Worm (Caenorhabditis elegans): ENCODE measurements around the gene mab-9.

Gene mab-9

DNA sequence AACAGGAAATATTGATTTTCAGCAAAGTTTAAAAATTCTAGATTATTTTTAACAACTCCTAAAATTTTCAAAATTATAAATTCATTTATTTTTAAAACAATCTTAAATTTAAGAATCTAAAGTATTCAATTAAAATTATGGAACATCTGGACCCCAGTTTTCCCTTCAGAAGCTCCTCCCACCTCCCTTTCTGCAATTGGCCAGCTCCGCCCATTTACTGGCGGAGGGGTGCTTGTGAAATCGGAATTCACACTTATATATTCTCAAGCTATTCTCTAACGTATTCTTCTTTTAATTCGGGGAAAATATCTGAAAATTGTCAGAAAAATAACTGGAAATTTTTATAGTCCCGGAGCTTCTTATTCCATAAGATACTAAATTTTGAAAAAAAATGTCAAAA lies at the start of gene mab-9:
Gene mab-9, plus strand, starts transcription at position 260 of the 400 bp plus-strand sequence.
- TF ChIP-seq unc-55 (GFP tag; optimal IDR thresholded peaks at IDR 0.05) = peak; percentile 25
- no peak for TF ChIP-seq crh-2 (tag; optimal IDR thresholded peaks at IDR 0.05)
- no peak for TF ChIP-seq unc-39 (tag; optimal IDR thresholded peaks at IDR 0.05)
- TF ChIP-seq nhr-129 (tag; optimal IDR thresholded peaks at IDR 0.05) = no peak
- no peak for TF ChIP-seq sma-3 (GFP tag; optimal IDR thresholded peaks at IDR 0.05)
- no peak for TF ChIP-seq egl-27 (tag; optimal IDR thresholded peaks at IDR 0.05)
- TF ChIP-seq elt-3 (tag; optimal IDR thresholded peaks at IDR 0.05) = no peak
- TF ChIP-seq mdl-1 (tag; optimal IDR thresholded peaks at IDR 0.05) = no peak

DNA sequence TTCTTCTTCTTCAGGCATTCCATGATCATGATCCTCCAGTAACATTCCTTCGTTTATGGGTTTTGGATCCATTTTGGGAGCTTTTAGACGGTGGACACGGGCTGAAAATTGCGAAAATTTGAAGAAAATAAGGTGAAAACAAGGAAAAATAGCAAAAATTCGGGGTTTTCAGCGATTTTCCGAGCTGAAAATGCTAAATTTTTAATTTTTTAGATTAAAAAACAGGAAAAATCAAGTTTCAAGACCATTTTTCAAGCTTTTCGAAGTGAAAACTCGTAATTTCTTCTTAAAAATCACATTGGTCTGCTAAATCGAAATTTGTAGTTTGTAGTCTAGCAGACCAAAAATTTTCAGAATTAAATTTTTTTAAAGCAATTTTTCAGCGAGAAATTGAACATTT lies 48.6 kb upstream of the mab-9 start, which contains the start of gene nfyb-1:
Gene nfyb-1, minus strand, starts transcription at position 101 of the 400 bp plus-strand sequence.
- no peak for TF ChIP-seq nhr-6 (tag; optimal IDR thresholded peaks at IDR 0.05)
- TF ChIP-seq zag-1 (tag; optimal IDR thresholded peaks at IDR 0.05) = no peak

DNA sequence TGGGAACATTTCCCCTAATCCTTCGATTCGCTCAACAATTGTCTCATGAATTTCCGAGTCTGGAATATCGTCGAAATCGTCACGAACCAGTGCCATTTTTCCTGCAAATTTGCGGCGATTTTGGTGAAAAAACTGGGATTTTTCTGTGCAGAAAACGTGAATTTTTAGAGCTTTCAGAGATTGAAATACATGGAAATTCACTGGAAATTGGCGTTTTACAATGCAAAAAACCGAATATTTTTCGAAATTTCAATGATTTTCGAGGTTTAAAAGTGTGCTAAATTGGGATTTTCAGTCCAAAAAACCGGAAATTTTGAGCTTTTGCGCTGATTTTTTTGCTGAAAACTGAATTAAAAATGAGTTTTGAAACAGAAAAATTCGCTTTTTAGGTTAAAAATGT lies 45.4 kb upstream of the mab-9 start, which contains the start of gene tomm-22:
Gene tomm-22, minus strand, starts transcription at position 101 of the 400 bp plus-strand sequence.
- no peak for TF ChIP-seq ceh-16 (tag; optimal IDR thresholded peaks at IDR 0.05)
- TF ChIP-seq aly-2 (tag; optimal IDR thresholded peaks at IDR 0.05) = no peak
- TF ChIP-seq alr-1 (tag; optimal IDR thresholded peaks at IDR 0.05) = no peak
- no peak for TF ChIP-seq nhr-23 (tag; optimal IDR thresholded peaks at IDR 0.05)
- no peak for TF ChIP-seq mbf-1 (tag; optimal IDR thresholded peaks at IDR 0.05)
- no peak for TF ChIP-seq Y55F3AM.14 (GFP tag; optimal IDR thresholded peaks at IDR 0.05)
- no peak for TF ChIP-seq ztf-4 (tag; optimal IDR thresholded peaks at IDR 0.05)
- TF ChIP-seq lsy-2 (tag; optimal IDR thresholded peaks at IDR 0.05) = no peak
- TF ChIP-seq ZK546.5 (tag; optimal IDR thresholded peaks at IDR 0.05) = no peak
- TF ChIP-seq sem-4 (tag; optimal IDR thresholded peaks at IDR 0.05) = no peak
- no peak for TF ChIP-seq nhr-25 (tag; optimal IDR thresholded peaks at IDR 0.05)
- TF ChIP-seq elt-1 (tag; optimal IDR thresholded peaks at IDR 0.05) = no peak
- no peak for TF ChIP-seq peb-1 (tag; optimal IDR thresholded peaks at IDR 0.05)
- no peak for TF ChIP-seq C34F6.9 (tag; optimal IDR thresholded peaks at IDR 0.05)
- TF ChIP-seq unc-62 (GFP tag; optimal IDR thresholded peaks at IDR 0.05) = no peak
- no peak for TF ChIP-seq zag-1 (tag; optimal IDR thresholded peaks at IDR 0.05)
- no peak for TF ChIP-seq gmeb-1 (tag; optimal IDR thresholded peaks at IDR 0.05)
- no peak for TF ChIP-seq F13H6.1 (tag; optimal IDR thresholded peaks at IDR 0.05)
- no peak for TF ChIP-seq nhr-10 (tag; optimal IDR thresholded peaks at IDR 0.05)

DNA sequence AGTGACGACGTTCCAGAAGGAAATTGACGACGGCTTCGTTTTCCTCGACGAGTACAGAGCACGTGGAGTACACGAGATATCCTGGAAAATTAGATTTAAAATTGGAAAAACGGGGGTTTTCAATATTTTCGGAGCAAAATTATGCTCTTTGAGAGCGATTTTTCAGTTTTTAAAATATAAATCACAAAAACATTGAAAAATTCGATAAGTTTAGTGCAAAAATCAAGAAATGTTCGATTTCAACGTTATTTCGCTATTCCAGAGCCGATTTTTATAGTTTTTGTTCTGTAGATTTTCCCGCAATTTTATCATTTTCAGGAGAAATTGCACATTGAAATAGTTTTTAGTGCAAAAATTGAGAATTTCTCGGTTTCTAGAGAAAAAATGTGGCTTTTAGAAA lies 42.6 kb upstream of the mab-9 start, which contains the start of gene W07E6.5:
Gene W07E6.5, plus strand, starts transcription at position 301 of the 400 bp plus-strand sequence.
- no peak for TF ChIP-seq peb-1 (tag; optimal IDR thresholded peaks at IDR 0.05)
- no peak for TF ChIP-seq crh-2 (tag; optimal IDR thresholded peaks at IDR 0.05)
- TF ChIP-seq nhr-6 (tag; optimal IDR thresholded peaks at IDR 0.05) = no peak
- TF ChIP-seq fos-1 (tag; optimal IDR thresholded peaks at IDR 0.05) = no peak
- TF ChIP-seq C34F6.9 (tag; optimal IDR thresholded peaks at IDR 0.05) = no peak
- no peak for TF ChIP-seq nhr-12 (tag; optimal IDR thresholded peaks at IDR 0.05)
- TF ChIP-seq ZK546.5 (tag; optimal IDR thresholded peaks at IDR 0.05) = no peak
- no peak for TF ChIP-seq gmeb-1 (tag; optimal IDR thresholded peaks at IDR 0.05)
- no peak for TF ChIP-seq Y55F3AM.14 (GFP tag; optimal IDR thresholded peaks at IDR 0.05)

DNA sequence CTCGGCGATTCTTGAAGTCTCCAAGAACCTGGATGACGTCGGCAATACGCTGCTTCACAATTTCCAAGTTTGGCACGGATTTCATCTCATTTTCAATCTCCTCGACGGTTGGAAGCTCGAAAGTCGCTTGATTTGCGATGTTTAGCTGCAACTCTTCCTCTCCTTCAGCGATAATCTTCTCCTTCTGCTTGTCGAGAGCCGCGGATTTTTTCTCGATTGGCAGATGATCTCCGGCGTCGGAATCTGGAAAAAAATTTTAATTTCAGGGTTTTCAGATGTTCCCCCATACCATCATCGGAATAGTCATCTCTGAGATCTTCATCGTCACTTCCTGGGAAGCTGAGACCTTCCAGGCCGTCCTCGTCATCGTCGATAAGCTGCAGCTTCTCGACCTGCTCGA lies 40.5 kb upstream of the mab-9 start:
- TF ChIP-seq nhr-11 (tag; optimal IDR thresholded peaks at IDR 0.05) = no peak
- TF ChIP-seq nhr-6 (tag; optimal IDR thresholded peaks at IDR 0.05) = no peak
- TF ChIP-seq ztf-11 (tag; optimal IDR thresholded peaks at IDR 0.05) = no peak
- no peak for TF ChIP-seq ztf-1 (GFP tag; conservative IDR thresholded peaks at IDR 0.05)
- no peak for TF ChIP-seq unc-55 (GFP tag; optimal IDR thresholded peaks at IDR 0.05)
- TF ChIP-seq peb-1 (tag; optimal IDR thresholded peaks at IDR 0.05) = no peak
- no peak for TF ChIP-seq fos-1 (tag; optimal IDR thresholded peaks at IDR 0.05)

DNA sequence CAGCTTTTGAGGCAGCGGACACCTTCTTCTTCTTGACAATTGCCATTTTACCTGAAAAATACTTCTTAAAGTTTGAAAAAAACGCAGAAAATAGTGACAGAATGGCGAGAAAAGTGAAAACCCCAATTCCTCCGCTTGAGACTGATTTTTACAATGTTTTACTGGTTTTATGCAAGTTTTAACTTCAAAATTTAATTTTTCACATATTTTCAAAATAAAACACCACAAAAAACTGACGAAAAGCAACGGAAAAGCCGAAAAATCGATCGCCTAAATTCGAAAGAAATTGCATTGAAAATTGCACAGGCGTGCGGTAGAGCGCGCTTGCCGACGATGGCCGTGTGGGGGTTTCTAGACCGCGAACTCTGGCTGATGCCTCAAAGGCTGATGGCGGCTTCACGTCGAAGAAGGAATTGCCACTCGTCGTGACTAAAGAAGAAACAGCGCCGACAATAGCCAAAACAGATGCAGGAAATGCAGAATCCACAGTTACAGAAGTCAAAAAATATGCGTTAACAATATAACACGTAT lies 39.9 kb upstream of the mab-9 start, which contains the start of gene nsun-1:
Gene nsun-1, minus strand, starts transcription at position 51 of the 531 bp plus-strand sequence.
- TF ChIP-seq C34F6.9 (tag; optimal IDR thresholded peaks at IDR 0.05) (peak; percentile 70), nhr-21 (tag; optimal IDR thresholded peaks at IDR 0.05) (no peak), lin-13 (GFP tag; optimal IDR thresholded peaks at IDR 0.05) (peak; percentile 32), sma-3 (GFP tag; optimal IDR thresholded peaks at IDR 0.05) (peak; percentile 27), dmd-4 (tag; optimal IDR thresholded peaks at IDR 0.05) (no peak), fos-1 (tag; optimal IDR thresholded peaks at IDR 0.05) (peak; percentile 34), mbf-1 (tag; optimal IDR thresholded peaks at IDR 0.05) (no peak), nhr-25 (tag; optimal IDR thresholded peaks at IDR 0.05) (no peak), lsy-2 (tag; optimal IDR thresholded peaks at IDR 0.05) (peak in 1 of 2 experiments; percentile 55), lin-11 (tag; optimal IDR thresholded peaks at IDR 0.05) (peak; percentile 25), unc-55 (GFP tag; optimal IDR thresholded peaks at IDR 0.05) (peak; percentile 75), F13H6.1 (tag; optimal IDR thresholded peaks at IDR 0.05) (peak; percentile 35), egl-27 (tag; optimal IDR thresholded peaks at IDR 0.05) (no peak), nhr-12 (tag; optimal IDR thresholded peaks at IDR 0.05) (no peak), ceh-16 (tag; optimal IDR thresholded peaks at IDR 0.05) (no peak), gmeb-1 (tag; optimal IDR thresholded peaks at IDR 0.05) (peak; percentile 41), nhr-129 (tag; optimal IDR thresholded peaks at IDR 0.05) (peak; percentile 46)

Measured in whole organism, L2 larva.